Worm (Caenorhabditis elegans) whole organism, early embryonic: Measurements from ENCODE around the gene tbc-10.

Source experiments
- B0310.2 ChIP-seq: sonication (generic microtip); optimal IDR thresholded peaks from 2 replicates; lab custom pipeline; 2016; ENCODE audit warnings: mild to moderate bottlenecking, missing genetic modification characterization, missing compliant biosample characterization
- F13C5.2 ChIP-seq: sonication (generic microtip); optimal IDR thresholded peaks from 2 replicates; lab custom pipeline; 2017; ENCODE audit warnings: mild to moderate bottlenecking, missing genetic modification characterization, inconsistent platforms, missing compliant biosample characterization
- aly-1 ChIP-seq: sonication (generic microtip); optimal IDR thresholded peaks from 2 replicates; lab custom pipeline; 2016; ENCODE audit warnings: missing genetic modification characterization, missing compliant biosample characterization
- ama-1 ChIP-seq: fragments of 150-350 bp; optimal IDR thresholded peaks from 2 replicates; lab custom pipeline; 2014
- ceh-13 ChIP-seq: fragments of 200-800 bp; sonication (Bioruptor generic); optimal IDR thresholded peaks from 2 replicates; lab custom pipeline; 2018; ENCODE audit warnings: mild to moderate bottlenecking, missing genetic modification characterization, missing compliant biosample characterization
- ets-7 ChIP-seq: sonication (generic microtip); optimal IDR thresholded peaks from 2 replicates; lab custom pipeline; 2016; ENCODE audit warnings: missing genotype, missing genetic modification characterization, missing compliant biosample characterization
- flt-1 ChIP-seq: fragments of 200-800 bp; sonication (Bioruptor generic); IDR thresholded peaks from 2 replicates; pipeline ENCODE4 v1.3.6; 2022; ENCODE audit warnings: missing genetic modification characterization, missing compliant biosample characterization
- hmbx-1 ChIP-seq: sonication (generic microtip); optimal IDR thresholded peaks from 2 replicates; lab custom pipeline; 2016; ENCODE audit warnings: mild to moderate bottlenecking, missing genetic modification characterization, missing compliant biosample characterization
- hmg-4 ChIP-seq: fragments of 200-800 bp; sonication (Bioruptor generic); optimal IDR thresholded peaks from 2 replicates; lab custom pipeline; 2018; ENCODE audit warnings: mild to moderate bottlenecking, missing genetic modification characterization, missing compliant biosample characterization
- pes-1 ChIP-seq: fragments of 200-800 bp; sonication (Bioruptor generic); IDR thresholded peaks from 2 replicates; pipeline ENCODE4 v1.3.6; 2022; ENCODE audit warnings: missing genetic modification reagents, missing genetic modification characterization, missing compliant biosample characterization
- scrt-1 ChIP-seq: fragments of 200-800 bp; sonication (Bioruptor generic); IDR thresholded peaks from 2 replicates; pipeline ENCODE4 v1.3.6; 2022; ENCODE audit warnings: missing genetic modification characterization, missing compliant biosample characterization
- tbx-11 ChIP-seq: fragments of 200-800 bp; sonication (Bioruptor generic); IDR thresholded peaks from 2 replicates; pipeline ENCODE4 v1.3.6; 2022; ENCODE audit warnings: missing genetic modification characterization, missing compliant biosample characterization
- tra-4 ChIP-seq: sonication (generic microtip); optimal IDR thresholded peaks from 2 replicates; lab custom pipeline; 2017; ENCODE audit warnings: missing genetic modification characterization, missing compliant biosample characterization

DNA sequence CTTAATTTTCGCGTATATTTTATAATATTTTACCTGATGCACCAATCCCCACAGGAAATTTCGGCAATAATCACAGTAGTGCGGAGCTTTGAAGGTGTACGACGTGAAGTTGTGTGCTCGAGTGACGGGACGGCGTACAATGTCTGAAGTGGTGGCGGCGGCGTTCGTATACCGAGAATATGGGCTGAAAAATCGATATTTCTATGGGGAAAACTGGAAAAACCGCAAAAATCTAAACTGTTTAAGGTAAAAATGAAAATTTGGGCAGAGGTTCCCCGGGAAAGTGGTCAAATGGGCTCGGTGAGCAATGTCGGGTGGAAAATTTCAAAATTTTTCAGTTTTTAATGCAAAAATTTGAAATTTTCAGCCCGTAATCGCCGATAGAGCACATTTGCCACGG is 51.8 kb downstream of the tbc-10 start:
- TF ChIP-seq ets-7 (no peak), aly-1 (tag; lab: Kevin White, UChicago) (no peak), B0310.2 (tag; lab: Kevin White, UChicago) (no peak), ama-1 (lab: Kevin White, UChicago) (no peak), pes-1 (GFP tag; lab: Robert Waterston, UW) (no peak), hmbx-1 (tag; lab: Kevin White, UChicago) (no peak), tbx-11 (no peak), hmg-4 (GFP tag; lab: Kevin White, UChicago) (no peak), ceh-13 (no peak), tra-4 (tag; lab: Kevin White, UChicago) (no peak), F13C5.2 (no peak), scrt-1 (no peak), flt-1 (no peak)
